Worm (Caenorhabditis elegans) whole organism, L4 larva: Measurements from ENCODE around the gene Y38E10A.9.

ENCODE experiments used
- F10B5.3 ChIP-seq: sonication (generic microtip); optimal IDR thresholded peaks from 2 replicates; lab custom pipeline; 2016; ENCODE audit warnings: mild to moderate bottlenecking, missing genetic modification characterization, missing compliant biosample characterization
- F44E2.7 ChIP-seq: fragments of 200-800 bp; sonication (Bioruptor generic); IDR thresholded peaks from 2 replicates; pipeline ENCODE4 v2.1.2; 2022; ENCODE audit warnings: missing genetic modification characterization, missing compliant biosample characterization
- T20F7.1 ChIP-seq: fragments of 200-800 bp; sonication (Bioruptor generic); optimal IDR thresholded peaks from 2 replicates; lab custom pipeline; 2018; ENCODE audit warnings: mild to moderate bottlenecking, missing genetic modification characterization, missing compliant biosample characterization
- aha-1 ChIP-seq: fragments of 150-350 bp; peaks from one replicate; lab custom pipeline; 2014; ENCODE audit warnings: missing biosample characterization, missing genetic modification characterization
- aly-2 ChIP-seq: sonication (generic microtip); optimal IDR thresholded peaks from 2 replicates; lab custom pipeline; 2018; ENCODE audit warnings: missing biosample characterization, missing genetic modification characterization
- attf-4 ChIP-seq: sonication (generic microtip); optimal IDR thresholded peaks from 3 replicates; lab custom pipeline; 2017; ENCODE audit warnings: missing biosample characterization, missing genetic modification characterization
- ceh-44 ChIP-seq: fragments of 200-800 bp; sonication (Bioruptor generic); IDR thresholded peaks from 2 replicates; pipeline ENCODE4 v1.3.6; 2022; ENCODE audit warnings: missing genetic modification reagents, missing genetic modification characterization, missing compliant biosample characterization
- ceh-62 ChIP-seq: sonication (generic microtip); optimal IDR thresholded peaks from 2 replicates; lab custom pipeline; 2017; ENCODE audit warnings: missing biosample characterization, missing genetic modification characterization
- daf-12 ChIP-seq: fragments of 150-350 bp; optimal IDR thresholded peaks from 2 replicates; lab custom pipeline; 2014; ENCODE audit warnings: missing biosample characterization, missing genetic modification reagents, missing genetic modification characterization
- daf-16 ChIP-seq, 3 experiments: sonication (generic microtip); optimal IDR thresholded peaks; 2 replicates each; lab custom pipeline; 2016 to 2017; ENCODE audit warnings: missing genetic modification characterization in 3 of 3, missing genetic modification reagents in 3 of 3, mild to moderate bottlenecking in 2 of 3, missing compliant biosample characterization in 2 of 3, missing biosample characterization in 1 of 3, moderate library complexity in 1 of 3
- dmd-8 ChIP-seq: fragments of 200-800 bp; sonication (Bioruptor generic); IDR thresholded peaks from 2 replicates; pipeline ENCODE4 v1.3.6; 2022; ENCODE audit warnings: missing genetic modification characterization, missing compliant biosample characterization
- egl-27 ChIP-seq: sonication (generic microtip); optimal IDR thresholded peaks from 3 replicates; lab custom pipeline; 2017; ENCODE audit warnings: missing biosample characterization, missing genetic modification reagents, missing genetic modification characterization
- egl-43 ChIP-seq: fragments of 200-800 bp; sonication (Bioruptor generic); IDR thresholded peaks from 2 replicates; pipeline ENCODE4 v1.3.6; 2022; ENCODE audit warnings: missing genetic modification reagents, missing genetic modification characterization, missing compliant biosample characterization
- fkh-10 ChIP-seq: fragments of 150-350 bp; optimal IDR thresholded peaks from 2 replicates; lab custom pipeline; 2014; ENCODE audit warnings: missing biosample characterization, missing genetic modification reagents, missing genetic modification characterization
- hlh-11 ChIP-seq: fragments of 200-800 bp; sonication (Bioruptor generic); optimal IDR thresholded peaks from 2 replicates; lab custom pipeline; 2018; ENCODE audit warnings: mild to moderate bottlenecking, missing genetic modification characterization, missing compliant biosample characterization
- hlh-30 ChIP-seq: sonication (generic microtip); optimal IDR thresholded peaks from 2 replicates; lab custom pipeline; 2017; ENCODE audit warnings: antibody characterized with exemption, mild to moderate bottlenecking, missing genetic modification characterization, missing compliant biosample characterization; ENCODE audit not compliant: insufficient read depth
- lin-29 ChIP-seq: fragments of 200-800 bp; sonication (Bioruptor generic); IDR thresholded peaks from 2 replicates; pipeline ENCODE4 v1.3.6; 2022; ENCODE audit warnings: missing genetic modification reagents, missing genetic modification characterization, missing compliant biosample characterization
- madf-9 ChIP-seq: fragments of 200-800 bp; sonication (Bioruptor generic); conservative IDR thresholded peaks from 2 replicates; pipeline ENCODE4 v1.3.6; 2022; ENCODE audit warnings: missing genetic modification reagents, missing genetic modification characterization, missing compliant biosample characterization
- mep-1 ChIP-seq: fragments of 150-350 bp; sonication (generic microtip); optimal IDR thresholded peaks from 3 replicates; lab custom pipeline; 2014; ENCODE audit warnings: missing biosample characterization, missing genetic modification characterization
- nhr-11 ChIP-seq: fragments of 150-350 bp; optimal IDR thresholded peaks from 2 replicates; lab custom pipeline; 2014; ENCODE audit warnings: missing biosample characterization, missing genetic modification characterization
- nhr-41 ChIP-seq: fragments of 200-800 bp; sonication (Bioruptor generic); IDR thresholded peaks from 2 replicates; pipeline ENCODE4 v1.3.6; 2022; ENCODE audit warnings: missing genetic modification reagents, missing genetic modification characterization, missing compliant biosample characterization
- nhr-6 ChIP-seq: fragments of 150-350 bp; optimal IDR thresholded peaks from 2 replicates; lab custom pipeline; 2014; ENCODE audit warnings: missing biosample characterization, missing genetic modification characterization
- saeg-2 ChIP-seq: fragments of 200-800 bp; sonication (Bioruptor generic); IDR thresholded peaks from 2 replicates; pipeline ENCODE4 v1.3.6; 2022; ENCODE audit warnings: missing genetic modification reagents, missing genetic modification characterization, missing compliant biosample characterization
- set-16 ChIP-seq: fragments of 200-800 bp; sonication (Bioruptor generic); IDR thresholded peaks from 2 replicates; pipeline ENCODE4 v1.3.6; 2022; ENCODE audit warnings: missing genetic modification reagents, missing genetic modification characterization, missing compliant biosample characterization
- skn-1 ChIP-seq: fragments of 150-350 bp; optimal IDR thresholded peaks from 2 replicates; lab custom pipeline; 2014; ENCODE audit warnings: missing biosample characterization, missing genetic modification characterization
- spr-1 ChIP-seq: sonication (generic microtip); optimal IDR thresholded peaks from 2 replicates; lab custom pipeline; 2016; ENCODE audit warnings: mild to moderate bottlenecking, missing genetic modification characterization, missing compliant biosample characterization
- spr-3 ChIP-seq: fragments of 200-800 bp; sonication (Bioruptor generic); optimal IDR thresholded peaks from 2 replicates; lab custom pipeline; 2018; ENCODE audit warnings: mild to moderate bottlenecking, missing genetic modification characterization, missing compliant biosample characterization
- unc-130 ChIP-seq: sonication (generic microtip); optimal IDR thresholded peaks from 2 replicates; lab custom pipeline; 2016; ENCODE audit warnings: missing genetic modification reagents, missing genetic modification characterization, missing compliant biosample characterization
- vab-7 ChIP-seq: fragments of 200-800 bp; sonication (Bioruptor generic); IDR thresholded peaks from 2 replicates; pipeline ENCODE4 v1.3.6; 2022; ENCODE audit warnings: missing genetic modification reagents, missing genetic modification characterization, missing compliant biosample characterization
- zip-11 ChIP-seq: fragments of 200-800 bp; sonication (Bioruptor generic); IDR thresholded peaks from 2 replicates; pipeline ENCODE4 v1.3.6; 2022; ENCODE audit warnings: missing genetic modification characterization, missing compliant biosample characterization

Gene Y38E10A.9

DNA sequence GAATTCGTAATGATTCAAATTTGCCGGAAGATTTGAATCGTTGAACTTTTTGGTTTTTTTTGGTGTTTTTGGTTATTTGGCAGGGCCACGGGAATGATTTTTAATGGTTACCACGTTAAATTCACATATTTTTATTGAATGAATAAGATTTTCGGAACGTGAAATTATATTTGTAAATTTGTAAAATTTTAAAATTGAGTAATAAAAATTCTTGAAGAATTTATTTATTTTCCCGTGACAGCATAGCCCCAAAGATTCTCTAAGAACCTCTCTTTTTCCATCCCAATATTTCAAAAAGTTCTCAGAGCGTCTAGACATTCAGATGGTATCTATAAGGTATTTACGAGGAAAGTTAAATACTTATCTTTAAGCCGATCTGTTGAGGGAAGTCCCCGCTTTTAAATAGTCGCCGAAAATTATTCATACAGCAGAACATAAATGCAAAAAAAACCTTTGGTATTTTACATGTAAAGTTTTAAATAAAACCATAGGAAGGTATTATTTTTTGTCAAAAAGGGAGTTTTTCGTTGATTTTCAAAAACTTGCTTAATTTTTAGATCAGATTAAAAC, 26.1 kb downstream of the Y38E10A.9 start, which contains the start of gene Y38E10A.17:
Gene Y38E10A.17, minus strand, starts transcription at position 51 of the 570 bp plus-strand sequence.
- TF ChIP-seq zip-11 (GFP tag; lab: Robert Waterston, UW) (no peak), lin-29 (GFP tag; lab: Robert Waterston, UW) (no peak), madf-9 (GFP tag; lab: Robert Waterston, UW) (no peak), skn-1 (tag; lab: Kevin White, UChicago) (no peak), attf-4 (tag; lab: Kevin White, UChicago) (no peak), F10B5.3 (tag; lab: Kevin White, UChicago) (no peak), daf-12 (tag; lab: Kevin White, UChicago) (no peak), nhr-41 (GFP tag; lab: Robert Waterston, UW) (no peak), hlh-30 (no peak), hlh-11 (tag; lab: Kevin White, UChicago) (no peak), aly-2 (tag; lab: Kevin White, UChicago) (no peak), F44E2.7 (GFP tag; lab: Robert Waterston, UW) (no peak), spr-3 (no peak)

- TF ChIP-seq nhr-11 (tag; lab: Kevin White, UChicago) (no peak), egl-43 (GFP tag; lab: Robert Waterston, UW) (no peak), aha-1 (tag; lab: Kevin White, UChicago) (peak; percentile 23), nhr-6 (no peak)
These were observed 27.8 kb downstream of the Y38E10A.9 start, which contains the start of gene nhr-234 for ce11 chrII:12636602-12637001. nhr-234 (plus strand) TSS chrII:12636678.

DNA sequence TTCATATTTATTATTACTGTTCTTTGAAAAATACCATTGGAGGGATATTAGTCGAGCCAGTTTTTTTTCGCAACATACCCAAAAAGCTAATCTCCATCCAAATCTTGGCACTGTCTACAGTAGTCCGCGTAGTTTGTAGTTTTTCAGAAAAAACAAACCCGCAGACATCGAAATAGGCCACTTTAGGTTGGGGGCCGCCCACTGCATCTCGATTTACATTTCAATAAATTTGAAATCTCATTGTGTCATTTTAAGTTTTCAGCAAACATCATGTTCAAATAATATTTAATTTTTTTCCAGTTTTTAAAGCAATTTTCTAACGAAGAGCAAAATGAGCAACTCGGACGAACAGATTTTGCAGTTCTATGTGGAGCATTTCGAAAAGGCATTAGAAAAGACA, 31.6 kb downstream of the Y38E10A.9 start, which contains the start of gene nhr-235:
Gene nhr-235, plus strand, starts transcription at position 301 of the 400 bp plus-strand sequence.
- no peak for TF ChIP-seq hlh-30
- TF ChIP-seq dmd-8 (GFP tag; lab: Robert Waterston, UW): no peak
- no peak for TF ChIP-seq daf-16 (GFP tag; optimal IDR thresholded peaks at IDR 0.05; lab: Kevin White, UChicago)
- TF ChIP-seq daf-16 (tag; optimal IDR thresholded peaks at IDR 0.05; lab: Kevin White, UChicago): no peak
- TF ChIP-seq ceh-62 (tag; lab: Kevin White, UChicago): no peak
- no peak for TF ChIP-seq mep-1 (tag; lab: Kevin White, UChicago)

- peak; percentile 58; the same call in 1 of the 2 replicates for TF ChIP-seq egl-43 (GFP tag; lab: Robert Waterston, UW)
- peak; percentile 31; the same call in 1 of the 2 replicates for TF ChIP-seq set-16
- TF ChIP-seq dmd-8 (GFP tag; lab: Robert Waterston, UW): peak; percentile 77
These were observed 42.5 kb downstream of the Y38E10A.9 start for ce11 chrII:12651208-12651607.

DNA sequence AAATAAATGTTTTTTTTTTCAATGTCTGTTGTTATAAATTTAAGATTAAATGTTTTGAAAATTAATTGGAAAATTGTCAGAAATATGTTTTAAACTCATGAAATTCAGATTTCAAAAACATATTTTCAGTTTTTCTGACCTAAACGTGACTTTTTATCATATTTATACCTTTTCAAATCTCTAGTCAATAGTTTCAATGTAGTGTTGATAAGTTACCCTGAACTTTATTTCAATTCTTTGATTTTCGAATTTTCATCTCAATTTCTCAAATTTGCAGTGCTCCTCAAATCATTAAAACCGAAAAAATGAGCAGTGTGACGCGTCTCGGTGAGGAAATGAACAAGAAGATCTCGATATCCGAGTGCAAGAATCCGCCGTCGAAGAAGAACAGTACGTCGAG, 45.7 kb downstream of the Y38E10A.9 start, which contains the start of gene rgs-4:
Gene rgs-4, plus strand, starts transcription at position 301 of the 400 bp plus-strand sequence.
- TF ChIP-seq aly-2 (tag; lab: Kevin White, UChicago): no peak
- no peak for TF ChIP-seq fkh-10 (GFP tag; lab: Kevin White, UChicago)
- no peak for TF ChIP-seq vab-7 (GFP tag; lab: Robert Waterston, UW)
- TF ChIP-seq spr-1 (tag; lab: Kevin White, UChicago): no peak
- no peak for TF ChIP-seq set-16
- no peak for TF ChIP-seq nhr-11 (tag; lab: Kevin White, UChicago)
- no peak for TF ChIP-seq ceh-62 (tag; lab: Kevin White, UChicago)
- TF ChIP-seq egl-27 (tag; lab: Kevin White, UChicago): no peak
- TF ChIP-seq F10B5.3 (tag; lab: Kevin White, UChicago): no peak
- no peak for TF ChIP-seq saeg-2
- no peak for TF ChIP-seq T20F7.1

DNA sequence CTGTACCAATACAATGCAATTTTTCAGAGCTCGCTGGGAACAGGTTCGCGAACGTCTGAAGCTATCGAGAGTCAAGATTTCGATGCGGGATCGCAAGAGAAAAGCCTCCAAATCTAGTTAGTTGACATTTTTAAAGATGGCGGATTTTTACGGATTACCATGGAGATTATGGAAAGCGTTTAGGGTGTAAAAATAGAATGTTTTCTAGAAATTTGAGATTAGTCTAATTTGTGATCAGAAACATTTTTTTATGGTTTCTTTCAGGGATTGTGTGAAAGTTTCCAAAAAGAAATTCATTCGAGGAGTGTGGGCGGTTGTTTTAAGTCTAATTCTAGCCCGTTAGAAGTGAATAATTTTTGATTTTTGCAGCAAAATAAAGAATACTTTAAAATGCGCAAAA, 47.1 kb downstream of the Y38E10A.9 start:
- TF ChIP-seq unc-130 (GFP tag; lab: Kevin White, UChicago) (no peak), ceh-44 (GFP tag; lab: Robert Waterston, UW) (no peak), aha-1 (tag; lab: Kevin White, UChicago) (peak; percentile 74)
